Fruit fly (Drosophila melanogaster) whole organism, wandering third instar larva: ENCODE data around the gene ear.
A peak's percentile ranks its signal among the peaks of the same experiment; 100 is the strongest.

Source experiments
- Abd-B ChIP-seq: fragments of >200 bp; optimal IDR thresholded peaks from 2 replicates; lab custom pipeline; 2017; ENCODE audit warnings: missing biosample characterization, missing genetic modification characterization
- CG32264 ChIP-seq: fragments of 200-800 bp; sonication (Bioruptor generic); optimal IDR thresholded peaks from 2 replicates; lab custom pipeline; 2016; ENCODE audit warnings: missing biosample characterization, missing genetic modification characterization
- CG9705 ChIP-seq: fragments of 200-800 bp; sonication (Bioruptor generic); optimal IDR thresholded peaks from 2 replicates; lab custom pipeline; 2018; ENCODE audit warnings: missing biosample characterization, mild to moderate bottlenecking, missing genetic modification characterization
- CrebA ChIP-seq: fragments of 200-800 bp; sonication (Bioruptor generic); optimal IDR thresholded peaks from 2 replicates; lab custom pipeline; 2016; ENCODE audit warnings: missing biosample characterization, mild to moderate bottlenecking, missing genetic modification characterization, borderline replicate concordance
- Dfd ChIP-seq: fragments of >200 bp; optimal IDR thresholded peaks from 2 replicates; lab custom pipeline; 2017; ENCODE audit warnings: missing biosample characterization, missing genetic modification characterization
- Dif ChIP-seq: fragments of 200-275, 200-300 bp; sonication (Bioruptor generic); optimal IDR thresholded peaks from 2 replicates; lab custom pipeline; 2018; ENCODE audit warnings: missing biosample characterization, missing genetic modification characterization; ENCODE audit not compliant: partially characterized antibody
- GATAd ChIP-seq: sonication (Bioruptor generic); optimal IDR thresholded peaks from 2 replicates; lab custom pipeline; 2016; ENCODE audit warnings: missing biosample characterization, missing genetic modification characterization
- HLH106 ChIP-seq: fragments of 200-800 bp; optimal IDR thresholded peaks from 3 replicates; lab custom pipeline; 2019; ENCODE audit warnings: missing biosample characterization, mild to moderate bottlenecking, missing genetic modification characterization, moderate library complexity
- Hnf4 ChIP-seq: fragments of 200-800 bp; sonication (Bioruptor generic); optimal IDR thresholded peaks from 2 replicates; lab custom pipeline; 2016; ENCODE audit warnings: missing biosample characterization, mild to moderate bottlenecking, missing genetic modification characterization
- Hr78 ChIP-seq: fragments of >200 bp; optimal IDR thresholded peaks from 2 replicates; lab custom pipeline; 2017; ENCODE audit warnings: missing biosample characterization, missing genetic modification characterization
- Hr83 ChIP-seq: fragments of 200-300 bp; sonication (Bioruptor generic); optimal IDR thresholded peaks from 2 replicates; lab custom pipeline; 2016; ENCODE audit warnings: missing biosample characterization, mild to moderate bottlenecking, missing genetic modification characterization, moderate library complexity; ENCODE audit not compliant: poor library complexity, severe bottlenecking
- Jra ChIP-seq: sonication (Bioruptor generic); optimal IDR thresholded peaks from 2 replicates; lab custom pipeline; 2016; ENCODE audit warnings: missing biosample characterization, missing genetic modification characterization
- Mio ChIP-seq: sonication (Bioruptor generic); optimal IDR thresholded peaks from 2 replicates; lab custom pipeline; 2016; ENCODE audit warnings: missing biosample characterization, missing genetic modification characterization
- Myc ChIP-seq: fragments of >200 bp; optimal IDR thresholded peaks from 2 replicates; lab custom pipeline; 2017
- N ChIP-seq: fragments of >200 bp; optimal IDR thresholded peaks from 2 replicates; lab custom pipeline; 2018; ENCODE audit warnings: missing biosample characterization, missing external identifiers, missing genetic modification characterization
- OdsH ChIP-seq: fragments of 200-800 bp; sonication (Bioruptor generic); optimal IDR thresholded peaks from 2 replicates; lab custom pipeline; 2016; ENCODE audit warnings: missing biosample characterization, mild to moderate bottlenecking, missing genetic modification characterization
- Rel ChIP-seq, 2 experiments: fragments of 200-800 bp; sonication (Bioruptor generic) in 1 of 2; optimal IDR thresholded peaks; 2 replicates in 1 of 2; 3 replicates in 1 of 2; lab custom pipeline; 2016 to 2019; ENCODE audit warnings: mild to moderate bottlenecking in 2 of 2, missing biosample characterization in 2 of 2, missing genetic modification characterization in 2 of 2, moderate library complexity in 1 of 2
- Sp1 ChIP-seq: fragments of 200-800 bp; sonication (Bioruptor generic); optimal IDR thresholded peaks from 3 replicates; lab custom pipeline; 2019; ENCODE audit warnings: missing biosample characterization, mild to moderate bottlenecking, missing genetic modification characterization, moderate library complexity
- Vsx2 ChIP-seq: fragments of 200-300, 225-300 bp; sonication (Bioruptor generic); optimal IDR thresholded peaks from 2 replicates; lab custom pipeline; 2018; ENCODE audit warnings: missing biosample characterization, missing genetic modification characterization; ENCODE audit not compliant: partially characterized antibody
- br ChIP-seq: fragments of 200-800 bp; sonication (Bioruptor generic); optimal IDR thresholded peaks from 2 replicates; lab custom pipeline; 2016; ENCODE audit warnings: missing biosample characterization, missing genetic modification characterization
- brk ChIP-seq: fragments of 200-800 bp; sonication (Bioruptor generic); optimal IDR thresholded peaks from 2 replicates; lab custom pipeline; 2016; ENCODE audit warnings: missing biosample characterization, mild to moderate bottlenecking, missing genetic modification characterization
- dl ChIP-seq, 2 experiments: fragments of 175-275, 200-275 bp in 1 of 2; fragments of 200-275 bp in 1 of 2; sonication (Bioruptor generic); optimal IDR thresholded peaks; lab custom pipeline; 2018; ENCODE audit warnings: mild to moderate bottlenecking in 2 of 2, missing biosample characterization in 2 of 2, missing genetic modification characterization in 2 of 2, moderate library complexity in 2 of 2; ENCODE audit not compliant: partially characterized antibody in 2 of 2, insufficient read depth in 1 of 2
- dmrt93B ChIP-seq: fragments of 200-800 bp; sonication (Bioruptor generic); optimal IDR thresholded peaks from 2 replicates; lab custom pipeline; 2018; ENCODE audit warnings: missing biosample characterization, mild to moderate bottlenecking, missing genetic modification characterization
- dsf ChIP-seq: sonication (Bioruptor generic); optimal IDR thresholded peaks from 2 replicates; lab custom pipeline; 2016; ENCODE audit warnings: missing biosample characterization, missing genetic modification characterization, borderline replicate concordance
- ey ChIP-seq: fragments of 200-800 bp; sonication (Bioruptor generic); optimal IDR thresholded peaks from 2 replicates; lab custom pipeline; 2016; ENCODE audit warnings: missing biosample characterization, missing genetic modification characterization
- foxo ChIP-seq, 2 experiments: fragments of 200-800 bp; sonication (Bioruptor generic); optimal IDR thresholded peaks; 2 replicates in 1 of 2; 3 replicates in 1 of 2; lab custom pipeline; 2016 to 2017; ENCODE audit warnings: missing biosample characterization in 2 of 2, missing genetic modification characterization in 2 of 2
- fru ChIP-seq: fragments of 200-800 bp; sonication (Bioruptor generic); optimal IDR thresholded peaks from 3 replicates; lab custom pipeline; 2016; ENCODE audit warnings: missing biosample characterization, mild to moderate bottlenecking, missing genetic modification characterization
- h ChIP-seq: fragments of 200-800 bp; sonication (Bioruptor generic); optimal IDR thresholded peaks from 3 replicates; lab custom pipeline; 2016; ENCODE audit warnings: missing biosample characterization, mild to moderate bottlenecking, missing genetic modification characterization
- jim ChIP-seq: fragments of 175-275, 200-325 bp; sonication (Bioruptor generic); optimal IDR thresholded peaks from 2 replicates; lab custom pipeline; 2016; ENCODE audit warnings: missing biosample characterization, mild to moderate bottlenecking, missing genetic modification characterization
- lola ChIP-seq: fragments of >200 bp; optimal IDR thresholded peaks from 2 replicates; lab custom pipeline; 2017; ENCODE audit warnings: missing biosample characterization, missing genetic modification characterization
- pan ChIP-seq: fragments of >200 bp; optimal IDR thresholded peaks from 2 replicates; lab custom pipeline; 2017
- psq ChIP-seq: fragments of 200-800 bp; sonication (Bioruptor generic); optimal IDR thresholded peaks from 3 replicates; lab custom pipeline; 2017; ENCODE audit warnings: missing biosample characterization, mild to moderate bottlenecking, missing genetic modification characterization, moderate library complexity
- rgr ChIP-seq: fragments of 200-800 bp; sonication (Bioruptor generic); optimal IDR thresholded peaks from 3 replicates; lab custom pipeline; 2016; ENCODE audit warnings: missing biosample characterization, mild to moderate bottlenecking, missing genetic modification characterization
- sage ChIP-seq: fragments of 200-800 bp; sonication (Bioruptor generic); optimal IDR thresholded peaks from 2 replicates; lab custom pipeline; 2016; ENCODE audit warnings: missing biosample characterization, mild to moderate bottlenecking, missing genetic modification characterization
- sv ChIP-seq: fragments of 200-800 bp; sonication (Bioruptor generic); optimal IDR thresholded peaks from 3 replicates; lab custom pipeline; 2016; ENCODE audit warnings: missing biosample characterization, missing genetic modification characterization
- tai ChIP-seq: sonication (Bioruptor generic); optimal IDR thresholded peaks from 2 replicates; lab custom pipeline; 2016; ENCODE audit warnings: missing biosample characterization, missing genetic modification characterization
- usp ChIP-seq: fragments of >200 bp; optimal IDR thresholded peaks from 2 replicates; lab custom pipeline; 2017; ENCODE audit warnings: missing biosample characterization, missing genetic modification characterization
- woc ChIP-seq: sonication (Bioruptor generic); optimal IDR thresholded peaks from 2 replicates; lab custom pipeline; 2016; ENCODE audit warnings: missing biosample characterization, mild to moderate bottlenecking, missing genetic modification characterization

Gene ear

DNA sequence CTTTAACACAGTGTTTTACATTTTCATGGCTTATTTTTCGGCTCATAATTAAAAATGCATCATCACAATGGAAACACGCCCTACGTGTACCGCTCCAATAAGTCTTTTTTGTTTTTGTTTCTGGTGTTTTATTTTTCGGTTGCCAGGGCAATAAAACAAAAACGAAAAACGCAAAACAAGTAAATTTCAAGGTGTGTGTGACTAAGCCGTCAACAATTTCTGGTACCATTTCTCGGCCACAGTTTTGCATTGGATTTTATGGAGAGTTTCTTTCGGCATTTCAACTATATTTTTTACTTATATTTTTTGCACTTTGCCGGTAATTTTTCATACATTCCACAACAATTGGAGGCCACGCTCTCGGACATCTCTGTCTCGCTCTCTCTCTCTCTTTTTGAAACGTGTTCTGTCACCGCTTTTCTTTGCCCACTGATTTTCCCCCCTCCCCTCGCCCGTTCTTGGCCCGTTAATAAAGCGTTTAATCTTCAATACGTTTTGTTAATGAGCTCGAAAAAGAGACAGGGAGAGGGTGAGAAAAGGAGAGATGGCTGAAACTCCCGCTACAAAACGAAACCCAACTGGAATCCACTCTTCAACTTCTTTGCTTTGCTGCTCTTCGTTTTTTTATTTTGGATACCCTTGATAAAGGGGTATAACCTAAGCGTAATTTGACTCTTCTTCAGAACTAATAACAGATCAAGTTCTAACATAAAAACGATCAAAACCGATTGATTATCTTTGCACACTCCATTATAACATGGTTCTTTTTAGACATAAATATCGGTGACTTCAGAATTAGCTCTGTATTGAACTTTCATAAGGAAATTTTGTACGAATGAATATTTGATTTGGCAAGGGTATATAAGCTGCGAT lies 27.3 kb upstream of the ear start (continued):
- peak; percentile 65 for TF ChIP-seq jim (GFP tag; lab: Kevin White, UChicago)
- no peak for TF ChIP-seq CG9705 (GFP tag; lab: Kevin White, UChicago)
- TF ChIP-seq Dif, result no peak

DNA sequence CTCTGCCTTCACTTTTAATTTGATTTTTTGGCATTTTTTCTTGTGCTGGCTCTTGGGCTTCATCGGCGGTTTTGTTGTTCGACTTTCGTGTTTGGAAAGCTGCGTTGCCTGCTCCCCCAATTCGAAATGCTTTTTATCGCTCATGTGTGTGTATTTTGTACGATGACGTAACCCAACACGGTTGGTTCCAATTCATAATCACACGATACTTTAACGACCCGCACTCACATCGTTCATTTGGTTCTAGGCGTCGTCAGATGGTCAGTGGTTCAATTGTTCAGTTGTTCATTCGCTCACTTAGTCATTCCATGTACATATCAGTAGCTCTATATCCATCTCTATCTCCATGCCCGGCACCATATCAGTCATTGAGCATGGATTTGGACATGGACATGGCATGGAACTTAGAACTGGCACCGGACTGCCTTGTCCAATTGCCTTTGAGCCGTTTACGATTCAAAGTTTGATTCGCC lies 26.6 kb upstream of the ear start:
- TF ChIP-seq br (no peak), usp (GFP tag; lab: Kevin White, UChicago) (no peak), woc (GFP tag; lab: Kevin White, UChicago) (peak; percentile 55)

DNA sequence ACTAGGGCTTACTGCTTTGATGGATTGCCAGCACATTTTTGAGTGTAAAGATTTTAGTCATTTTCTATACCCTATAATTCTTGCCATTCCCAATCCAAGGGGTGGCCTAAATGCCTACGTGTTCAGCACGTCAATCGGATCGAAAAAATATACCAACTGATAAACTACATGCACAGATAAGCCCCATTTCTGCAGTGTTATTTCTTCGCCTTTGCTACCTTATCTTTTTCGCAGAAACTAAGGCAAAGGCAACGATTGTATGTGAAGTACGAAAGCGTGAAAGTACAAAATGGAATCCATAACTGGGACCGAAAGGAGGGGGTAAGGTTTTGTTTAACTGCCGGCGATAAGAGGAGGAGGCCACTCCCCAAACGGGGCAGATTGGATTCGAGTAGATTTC lies 22.7 kb upstream of the ear start:
- no peak for TF ChIP-seq Myc (lab: Kevin White, UChicago)
- TF ChIP-seq foxo (GFP tag; optimal IDR thresholded peaks at IDR 0.05; lab: Kevin White, UChicago), result no peak
- no peak for TF ChIP-seq Hnf4 (GFP tag; lab: Kevin White, UChicago)
- TF ChIP-seq Jra, result no peak
- no peak for TF ChIP-seq Hr78 (GFP tag; lab: Kevin White, UChicago)
- TF ChIP-seq sage (GFP tag; lab: Kevin White, UChicago), result no peak
- TF ChIP-seq CrebA (GFP tag; lab: Kevin White, UChicago), result no peak
- no peak for TF ChIP-seq Dif
- TF ChIP-seq psq (GFP tag; lab: Kevin White, UChicago), result peak; percentile 94
- TF ChIP-seq woc (GFP tag; lab: Kevin White, UChicago), result no peak
- TF ChIP-seq pan (lab: Kevin White, UChicago), result no peak
- no peak for TF ChIP-seq N (GFP tag; lab: Kevin White, UChicago)
- TF ChIP-seq Mio, result no peak
- no peak for TF ChIP-seq Abd-B (GFP tag; lab: Kevin White, UChicago)
- no peak for TF ChIP-seq GATAd
- TF ChIP-seq tai, result no peak
- no peak for TF ChIP-seq brk (GFP tag; lab: Kevin White, UChicago)
- TF ChIP-seq jim (GFP tag; lab: Kevin White, UChicago), result no peak
- peak in 1 of 2 experiments; percentile 17 for TF ChIP-seq dl (GFP tag; optimal IDR thresholded peaks at IDR 0.05; lab: Kevin White, UChicago; ENCODE audit: insufficient read depth in 1 of 2, partially characterized antibody in 2 of 2)
- TF ChIP-seq fru (GFP tag; lab: Kevin White, UChicago), result no peak
- TF ChIP-seq Rel (GFP tag; optimal IDR thresholded peaks at IDR 0.05; lab: Kevin White, UChicago), result no peak
- peak; percentile 59 for TF ChIP-seq Rel (tag; optimal IDR thresholded peaks at IDR 0.05; lab: Kevin White, UChicago)
- no peak for TF ChIP-seq CG32264 (GFP tag; lab: Kevin White, UChicago)
- TF ChIP-seq br, result no peak
- peak; percentile 45 for TF ChIP-seq h (GFP tag; lab: Kevin White, UChicago)
- no peak for TF ChIP-seq OdsH (GFP tag; lab: Kevin White, UChicago)
- TF ChIP-seq Hr83 (GFP tag; lab: Kevin White, UChicago), result peak; percentile 13
- no peak for TF ChIP-seq Vsx2 (GFP tag; lab: Kevin White, UChicago)
- no peak for TF ChIP-seq CG9705 (GFP tag; lab: Kevin White, UChicago)
- TF ChIP-seq HLH106 (tag; lab: Kevin White, UChicago), result no peak
- TF ChIP-seq lola (GFP tag; lab: Kevin White, UChicago), result no peak
- TF ChIP-seq Dfd (GFP tag; lab: Kevin White, UChicago), result no peak
- TF ChIP-seq dmrt93B (GFP tag; lab: Kevin White, UChicago), result no peak
- TF ChIP-seq rgr (GFP tag; lab: Kevin White, UChicago), result no peak
- TF ChIP-seq sv (GFP tag; lab: Kevin White, UChicago), result no peak
- TF ChIP-seq Sp1, result no peak
- no peak for TF ChIP-seq dsf (GFP tag; lab: Kevin White, UChicago)
- TF ChIP-seq usp (GFP tag; lab: Kevin White, UChicago), result no peak
- no peak for TF ChIP-seq ey (GFP tag; lab: Kevin White, UChicago)
